Fruit fly (Drosophila melanogaster) whole organism, adult: Measurements from ENCODE around the gene IFT57.

Source experiments
- CG14711 ChIP-seq: fragments of 200-800 bp; sonication (Bioruptor generic); optimal IDR thresholded peaks from 2 replicates; lab custom pipeline; 2018; ENCODE audit warnings: missing biosample characterization, mild to moderate bottlenecking, missing genetic modification characterization, moderate library complexity
- CG1620 ChIP-seq: fragments of 200-800 bp; sonication (Bioruptor generic); optimal IDR thresholded peaks from 2 replicates; lab custom pipeline; 2016; ENCODE audit warnings: missing biosample characterization, missing genetic modification characterization
- CG5204 ChIP-seq: fragments of 200-800 bp; sonication (Bioruptor generic); optimal IDR thresholded peaks from 2 replicates; lab custom pipeline; 2016; ENCODE audit warnings: missing biosample characterization, missing genetic modification characterization
- CG7045 ChIP-seq: fragments of 200-800 bp; sonication (Bioruptor generic); optimal IDR thresholded peaks from 2 replicates; lab custom pipeline; 2017; ENCODE audit warnings: missing biosample characterization, mild to moderate bottlenecking, missing genetic modification characterization
- Crg-1 ChIP-seq: fragments of 200-800 bp; sonication (Bioruptor generic); optimal IDR thresholded peaks from 2 replicates; lab custom pipeline; 2016; ENCODE audit warnings: missing biosample characterization, missing genetic modification characterization
- Mnt ChIP-seq: fragments of 200-800 bp; sonication (Bioruptor generic); optimal IDR thresholded peaks from 2 replicates; lab custom pipeline; 2016; ENCODE audit warnings: missing biosample characterization, mild to moderate bottlenecking, missing genetic modification characterization
- bab1 ChIP-seq: fragments of 200-800 bp; sonication (Bioruptor generic); optimal IDR thresholded peaks from 3 replicates; lab custom pipeline; 2019; ENCODE audit warnings: missing biosample characterization, mild to moderate bottlenecking, missing genetic modification characterization, moderate library complexity
- kay ChIP-seq: fragments of 200-800 bp; sonication (Bioruptor generic); peaks from one replicate; lab custom pipeline; 2016; ENCODE audit warnings: missing biosample characterization, missing genetic modification characterization, borderline replicate concordance
- ovo ChIP-seq: fragments of 200-800 bp; sonication (Bioruptor generic); optimal IDR thresholded peaks from 2 replicates; lab custom pipeline; 2016; ENCODE audit warnings: missing biosample characterization, missing genetic modification characterization
- tj ChIP-seq: fragments of 200-800 bp; sonication (Bioruptor generic); optimal IDR thresholded peaks from 3 replicates; lab custom pipeline; 2017; ENCODE audit warnings: missing biosample characterization, mild to moderate bottlenecking, missing genetic modification characterization, moderate library complexity
- toe ChIP-seq: fragments of 200-800 bp; sonication (Bioruptor generic); optimal IDR thresholded peaks from 2 replicates; lab custom pipeline; 2016; ENCODE audit warnings: missing biosample characterization, missing genetic modification characterization

dm6 chr2L:3547512-3547911 lies 16.9 kb downstream of the IFT57 start:
- TF ChIP-seq tj (GFP tag; lab: Kevin White, UChicago) (no peak), ovo (GFP tag; lab: Kevin White, UChicago) (no peak), Crg-1 (GFP tag; lab: Kevin White, UChicago) (no peak), CG7045 (GFP tag; lab: Kevin White, UChicago) (no peak), CG1620 (GFP tag; lab: Kevin White, UChicago) (no peak), CG5204 (GFP tag; lab: Kevin White, UChicago) (no peak), kay (GFP tag; lab: Kevin White, UChicago) (no peak), CG14711 (tag; lab: Kevin White, UChicago) (no peak), Mnt (no peak), bab1 (no peak), toe (GFP tag; lab: Kevin White, UChicago) (no peak)
